Worm (Caenorhabditis elegans): ENCODE data around the gene R04B5.6.

DNA sequence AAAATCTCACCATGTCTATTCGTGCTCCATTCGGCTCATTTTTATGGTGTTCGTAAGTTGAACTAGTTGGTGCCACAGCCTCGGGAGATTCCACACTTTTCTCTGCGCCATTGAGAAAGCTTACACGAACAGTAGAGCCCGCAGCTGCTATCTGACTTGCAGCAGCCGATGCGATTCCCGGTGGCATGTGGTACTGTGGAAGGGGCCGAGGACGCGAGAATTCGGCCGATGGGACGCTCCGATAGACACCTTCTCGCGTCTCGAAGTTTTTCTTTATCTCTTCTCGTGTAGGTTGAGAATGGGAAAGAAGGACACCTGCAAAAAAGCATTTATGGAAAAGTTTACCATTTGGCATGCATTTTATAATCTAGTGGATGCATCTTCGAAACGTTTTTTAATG lies 48.3 kb downstream of the R04B5.6 start:
- TF ChIP-seq cog-1 (tag; optimal IDR thresholded peaks at IDR 0.05) (no peak), tab-1 (GFP tag; IDR thresholded peaks at IDR 0.05) (no peak), flt-1 (GFP tag; IDR thresholded peaks at IDR 0.05) (no peak), ztf-29 (GFP tag; IDR thresholded peaks at IDR 0.05) (no peak), klf-2 (GFP tag; conservative IDR thresholded peaks at IDR 0.05) (no peak), ref-1 (GFP tag; conservative IDR thresholded peaks at IDR 0.05) (no peak)
